Worm (Caenorhabditis elegans) whole organism, early embryonic: ENCODE results near the gene K10B4.3.

Experiments
- B0310.2 ChIP-seq: sonication (generic microtip); optimal IDR thresholded peaks from 2 replicates; lab custom pipeline; 2016; ENCODE audit warnings: mild to moderate bottlenecking, missing genetic modification characterization, missing compliant biosample characterization
- ama-1 ChIP-seq: fragments of 150-350 bp; optimal IDR thresholded peaks from 2 replicates; lab custom pipeline; 2014
- flt-1 ChIP-seq: fragments of 200-800 bp; sonication (Bioruptor generic); IDR thresholded peaks from 2 replicates; pipeline ENCODE4 v1.3.6; 2022; ENCODE audit warnings: missing genetic modification characterization, missing compliant biosample characterization
- hmg-4 ChIP-seq: fragments of 200-800 bp; sonication (Bioruptor generic); optimal IDR thresholded peaks from 2 replicates; lab custom pipeline; 2018; ENCODE audit warnings: mild to moderate bottlenecking, missing genetic modification characterization, missing compliant biosample characterization
- pes-1 ChIP-seq: fragments of 200-800 bp; sonication (Bioruptor generic); IDR thresholded peaks from 2 replicates; pipeline ENCODE4 v1.3.6; 2022; ENCODE audit warnings: missing genetic modification reagents, missing genetic modification characterization, missing compliant biosample characterization

ce11 chrII:151495-151894, 30.5 kb upstream of the K10B4.3 start:
- TF ChIP-seq pes-1 (GFP tag; lab: Robert Waterston, UW) (no peak), B0310.2 (tag; lab: Kevin White, UChicago) (no peak), hmg-4 (GFP tag; lab: Kevin White, UChicago) (no peak), flt-1 (no peak), ama-1 (lab: Kevin White, UChicago) (no peak)
